Worm (Caenorhabditis elegans) whole organism, midembryonic: ENCODE measurements around the gene C31H2.14.

Experiments used
- T22C8.4 ChIP-seq: fragments of 200-800 bp; sonication (Bioruptor generic); IDR thresholded peaks from 2 replicates; pipeline ENCODE4 v1.3.6; 2022; ENCODE audit warnings: missing genetic modification characterization, missing compliant biosample characterization
- flt-1 ChIP-seq: fragments of 200-800 bp; sonication (Bioruptor generic); IDR thresholded peaks from 2 replicates; pipeline ENCODE4 v1.3.6; 2022; ENCODE audit warnings: missing genetic modification characterization, missing compliant biosample characterization
- med-1 ChIP-seq: sonication (generic microtip); optimal IDR thresholded peaks from 2 replicates; lab custom pipeline; 2017; ENCODE audit warnings: missing genetic modification characterization, mild to moderate bottlenecking, missing compliant biosample characterization, antibody characterized with exemption, missing genetic modification reagents; ENCODE audit not compliant: insufficient read depth
- tab-1 ChIP-seq: fragments of 200-800 bp; sonication (Bioruptor generic); IDR thresholded peaks from 2 replicates; pipeline ENCODE4 v1.3.6; 2022; ENCODE audit warnings: missing genetic modification characterization, missing compliant biosample characterization

DNA sequence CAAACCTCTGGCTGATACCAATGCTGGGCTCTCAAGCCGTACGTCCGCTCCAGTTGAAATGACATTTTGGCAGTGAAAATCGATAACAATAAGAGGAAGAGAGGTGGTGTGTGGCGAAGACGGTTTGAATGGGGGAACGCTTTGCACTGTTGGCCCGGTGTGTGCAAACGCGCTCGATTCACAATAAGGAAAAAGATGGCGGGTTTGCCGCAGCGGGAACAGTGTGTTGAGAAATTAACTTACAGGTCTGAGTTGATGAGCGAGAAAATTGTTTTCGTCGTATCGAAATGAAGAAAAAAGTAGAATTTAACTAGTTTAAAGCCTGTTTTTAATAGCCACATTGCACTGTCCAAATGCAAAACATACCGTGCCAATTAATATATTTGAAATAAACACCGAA lies 31.0 kb downstream of the C31H2.14 start, which contains the start of gene metl-9:
- TF ChIP-seq flt-1 (no peak), tab-1 (no peak), T22C8.4 (GFP tag; lab: Robert Waterston, UW) (no peak), med-1 (GFP tag; lab: Kevin White, UChicago) (no peak)
